Fruit fly (Drosophila melanogaster) whole organism, embryonic: ENCODE results near the gene CG31321.
A peak's percentile ranks its signal among the peaks of the same experiment; 100 is the strongest.

Experiments
- Antp ChIP-seq: fragments of 200-800 bp; sonication (Bioruptor generic); optimal IDR thresholded peaks from 3 replicates; lab custom pipeline; 2016; ENCODE audit warnings: missing biosample characterization, missing genetic modification characterization
- Asciz ChIP-seq: fragments of 200-800 bp; sonication (Bioruptor generic); optimal IDR thresholded peaks from 2 replicates; lab custom pipeline; 2017; ENCODE audit warnings: missing biosample characterization, mild to moderate bottlenecking, missing genetic modification characterization, missing genetic modification reagents
- CG10462 ChIP-seq: fragments of 200-800 bp; sonication (Bioruptor generic); optimal IDR thresholded peaks from 2 replicates; lab custom pipeline; 2016; ENCODE audit warnings: missing biosample characterization, missing genetic modification characterization
- CG10543 ChIP-seq: fragments of 200-800 bp; sonication (Bioruptor generic); optimal IDR thresholded peaks from 3 replicates; lab custom pipeline; 2017; ENCODE audit warnings: missing biosample characterization, mild to moderate bottlenecking, missing genetic modification characterization, moderate library complexity
- CG10654 ChIP-seq: fragments of 200-800 bp; sonication (Bioruptor generic); optimal IDR thresholded peaks from 2 replicates; lab custom pipeline; 2016; ENCODE audit warnings: missing biosample characterization, missing genetic modification characterization
- CG10959 ChIP-seq: fragments of 200-800 bp; sonication (Bioruptor generic); IDR thresholded peaks from 2 replicates; pipeline ENCODE4 v1.3.6; 2022; ENCODE audit warnings: missing biosample characterization, missing genetic modification characterization
- CG13424 ChIP-seq: fragments of 200-800 bp; sonication (Bioruptor generic); optimal IDR thresholded peaks from 2 replicates; lab custom pipeline; 2019; ENCODE audit warnings: missing biosample characterization, mild to moderate bottlenecking, missing genetic modification characterization, moderate library complexity
- CG13624 ChIP-seq: fragments of 200-800 bp; sonication (Bioruptor generic); optimal IDR thresholded peaks from 2 replicates; lab custom pipeline; 2016; ENCODE audit warnings: missing biosample characterization, missing genetic modification characterization
- CG2202 ChIP-seq: fragments of 200-800 bp; sonication (Bioruptor generic); optimal IDR thresholded peaks from 2 replicates; lab custom pipeline; 2018; ENCODE audit warnings: missing biosample characterization, mild to moderate bottlenecking, missing genetic modification characterization
- CG3065 ChIP-seq: fragments of 200-800 bp; sonication (Bioruptor generic); optimal IDR thresholded peaks from 2 replicates; lab custom pipeline; 2016; ENCODE audit warnings: missing biosample characterization, missing genetic modification characterization
- CG4282 ChIP-seq: fragments of 200-800 bp; sonication (Bioruptor generic); optimal IDR thresholded peaks from 2 replicates; lab custom pipeline; 2016; ENCODE audit warnings: missing biosample characterization, missing genetic modification characterization
- CG6689 ChIP-seq: fragments of 200-800 bp; sonication (Bioruptor generic); IDR thresholded peaks from 2 replicates; pipeline ENCODE4 v1.3.6; 2022; ENCODE audit warnings: missing biosample characterization, missing genetic modification characterization
- CG6765 ChIP-seq: fragments of 200-800 bp; sonication (Bioruptor generic); optimal IDR thresholded peaks from 3 replicates; lab custom pipeline; 2017; ENCODE audit warnings: missing biosample characterization, mild to moderate bottlenecking, missing genetic modification characterization
- CG7786 ChIP-seq: fragments of 200-800 bp; sonication (Bioruptor generic); optimal IDR thresholded peaks from 2 replicates; lab custom pipeline; 2016; ENCODE audit warnings: missing biosample characterization, missing genetic modification characterization
- CG8359 ChIP-seq: fragments of 200-800 bp; sonication (Bioruptor generic); optimal IDR thresholded peaks from 2 replicates; lab custom pipeline; 2017; ENCODE audit warnings: missing biosample characterization, mild to moderate bottlenecking, missing genetic modification characterization, borderline replicate concordance
- CG9609 ChIP-seq: fragments of 200-800 bp; sonication (Bioruptor generic); optimal IDR thresholded peaks from 3 replicates; lab custom pipeline; 2016; ENCODE audit warnings: missing biosample characterization, missing genetic modification characterization
- CG9727 ChIP-seq: fragments of 200-800 bp; sonication (Bioruptor generic); optimal IDR thresholded peaks from 3 replicates; lab custom pipeline; 2017; ENCODE audit warnings: missing biosample characterization, mild to moderate bottlenecking, missing genetic modification characterization
- CG9876 ChIP-seq: fragments of 200-800 bp; sonication (Bioruptor generic); optimal IDR thresholded peaks from 2 replicates; lab custom pipeline; 2016; ENCODE audit warnings: missing biosample characterization, missing genetic modification characterization
- CHES-1-like ChIP-seq: fragments of 200-800 bp; sonication (Bioruptor generic); optimal IDR thresholded peaks from 2 replicates; lab custom pipeline; 2016; ENCODE audit warnings: missing biosample characterization, missing genetic modification characterization
- CTCF ChIP-seq: fragments of 200-800 bp; sonication (Bioruptor generic); optimal IDR thresholded peaks from 2 replicates; lab custom pipeline; 2017; ENCODE audit warnings: missing biosample characterization, mild to moderate bottlenecking, missing genetic modification characterization, moderate library complexity
- CrebB ChIP-seq: fragments of 200-800 bp; sonication (Bioruptor generic); optimal IDR thresholded peaks from 3 replicates; lab custom pipeline; 2018; ENCODE audit warnings: missing biosample characterization, mild to moderate bottlenecking, missing genetic modification characterization
- Dip2 ChIP-seq: fragments of 200-800 bp; sonication (Bioruptor generic); IDR thresholded peaks from 2 replicates; pipeline ENCODE4 v1.3.6; 2022; ENCODE audit warnings: missing biosample characterization, missing genetic modification characterization
- Doc3 ChIP-seq: fragments of 200-800 bp; sonication (Bioruptor generic); IDR thresholded peaks from 3 replicates; pipeline ENCODE4 v1.3.6; 2022; ENCODE audit warnings: missing biosample characterization, missing genetic modification characterization; ENCODE audit not compliant: partially characterized antibody
- Fer3 ChIP-seq: fragments of 200-800 bp; sonication (Bioruptor generic); optimal IDR thresholded peaks from 2 replicates; lab custom pipeline; 2018; ENCODE audit warnings: missing biosample characterization, mild to moderate bottlenecking, missing genetic modification characterization, moderate library complexity
- HmgD ChIP-seq: fragments of 200-800 bp; sonication (Bioruptor generic); optimal IDR thresholded peaks from 3 replicates; lab custom pipeline; 2016; ENCODE audit warnings: missing biosample characterization, missing genetic modification characterization
- Lim3 ChIP-seq: fragments of 200-800 bp; sonication (Bioruptor generic); IDR thresholded peaks from 2 replicates; pipeline ENCODE4 v1.3.6; 2022; ENCODE audit warnings: missing biosample characterization, missing genetic modification characterization
- Med ChIP-seq: fragments of 200-800 bp; sonication (Bioruptor generic); peaks from one replicate; lab custom pipeline; 2016; ENCODE audit warnings: missing biosample characterization, missing genetic modification characterization, mild to moderate bottlenecking, inconsistent platforms, moderate library complexity
- Nf-YB ChIP-seq: fragments of 200-800 bp; sonication (Bioruptor generic); optimal IDR thresholded peaks from 3 replicates; lab custom pipeline; 2019; ENCODE audit warnings: missing biosample characterization, mild to moderate bottlenecking, missing genetic modification characterization, moderate library complexity
- Optix ChIP-seq: fragments of 200-800 bp; sonication (Bioruptor generic); IDR thresholded peaks from 3 replicates; pipeline ENCODE4 v1.3.6; 2022; ENCODE audit warnings: missing biosample characterization, missing genetic modification characterization
- Scr ChIP-seq: fragments of 200-800 bp; sonication (Bioruptor generic); IDR thresholded peaks from 2 replicates; pipeline ENCODE4 v1.3.6; 2022; ENCODE audit warnings: missing biosample characterization, missing genetic modification characterization; ENCODE audit not compliant: partially characterized antibody
- YL-1 ChIP-seq: fragments of 200-800 bp; sonication (Bioruptor generic); optimal IDR thresholded peaks from 3 replicates; lab custom pipeline; 2017; ENCODE audit warnings: missing biosample characterization, mild to moderate bottlenecking, missing genetic modification characterization
- ac ChIP-seq: fragments of 200-800 bp; sonication (Bioruptor generic); optimal IDR thresholded peaks from 3 replicates; lab custom pipeline; 2017; ENCODE audit warnings: missing biosample characterization, mild to moderate bottlenecking, missing genetic modification characterization
- corto ChIP-seq: fragments of 200-800 bp; sonication (Bioruptor generic); optimal IDR thresholded peaks from 2 replicates; lab custom pipeline; 2016; ENCODE audit warnings: missing biosample characterization, mild to moderate bottlenecking, missing genetic modification characterization, moderate library complexity
- dan ChIP-seq: fragments of 200-800 bp; sonication (Bioruptor generic); IDR thresholded peaks from 2 replicates; pipeline ENCODE4 v1.3.6; 2022; ENCODE audit warnings: missing biosample characterization, missing genetic modification characterization
- dmrt11E ChIP-seq: fragments of 200-800 bp; sonication (Bioruptor generic); optimal IDR thresholded peaks from 3 replicates; lab custom pipeline; 2018; ENCODE audit warnings: missing biosample characterization, mild to moderate bottlenecking, missing genetic modification characterization, moderate library complexity
- eyg ChIP-seq: fragments of 200-800 bp; sonication (Bioruptor generic); optimal IDR thresholded peaks from 3 replicates; lab custom pipeline; 2016; ENCODE audit warnings: missing biosample characterization, missing genetic modification characterization
- fd102C ChIP-seq: fragments of 200-800 bp; sonication (Bioruptor generic); optimal IDR thresholded peaks from 2 replicates; lab custom pipeline; 2018; ENCODE audit warnings: missing biosample characterization, mild to moderate bottlenecking, missing genetic modification characterization, moderate library complexity
- fd3F ChIP-seq: fragments of 200-800 bp; sonication (Bioruptor generic); optimal IDR thresholded peaks from 2 replicates; lab custom pipeline; 2018; ENCODE audit warnings: missing biosample characterization, mild to moderate bottlenecking, missing genetic modification characterization, moderate library complexity
- gcm ChIP-seq: fragments of 200-800 bp; sonication (Bioruptor generic); optimal IDR thresholded peaks from 2 replicates; lab custom pipeline; 2019; ENCODE audit warnings: missing biosample characterization, mild to moderate bottlenecking, missing genetic modification characterization, moderate library complexity
- gro ChIP-seq: fragments of 200-800 bp; sonication (Bioruptor generic); optimal IDR thresholded peaks from 2 replicates; lab custom pipeline; 2016; ENCODE audit warnings: missing biosample characterization, missing genetic modification characterization
- h ChIP-seq: fragments of >200 bp; optimal IDR thresholded peaks from 2 replicates; lab custom pipeline; 2017
- inv ChIP-seq: fragments of 200-800 bp; sonication (Bioruptor generic); IDR thresholded peaks from 2 replicates; pipeline ENCODE4 v1.3.6; 2022; ENCODE audit warnings: missing biosample characterization, missing genetic modification characterization; ENCODE audit not compliant: partially characterized antibody
- jigr1 ChIP-seq: fragments of 200-800 bp; sonication (Bioruptor generic); IDR thresholded peaks from 3 replicates; pipeline ENCODE4 v1.3.6; 2022; ENCODE audit warnings: missing biosample characterization, missing genetic modification characterization
- mam ChIP-seq: fragments of 200-800 bp; sonication (Bioruptor generic); optimal IDR thresholded peaks from 3 replicates; lab custom pipeline; 2016; ENCODE audit warnings: missing biosample characterization, missing genetic modification characterization
- shn ChIP-seq: fragments of 200-800 bp; sonication (Bioruptor generic); optimal IDR thresholded peaks from 3 replicates; lab custom pipeline; 2016; ENCODE audit warnings: missing biosample characterization, missing genetic modification characterization
- slbo ChIP-seq: fragments of 200-800 bp; sonication (Bioruptor generic); IDR thresholded peaks from 2 replicates; pipeline ENCODE4 v1.3.6; 2022; ENCODE audit warnings: missing biosample characterization, missing genetic modification characterization
- slou ChIP-seq: fragments of 200-800 bp; sonication (Bioruptor generic); optimal IDR thresholded peaks from 3 replicates; lab custom pipeline; 2016; ENCODE audit warnings: missing biosample characterization, missing genetic modification characterization
- sna ChIP-seq: fragments of 200-800 bp; sonication (Bioruptor generic); IDR thresholded peaks from 2 replicates; pipeline ENCODE4 v1.3.6; 2022; ENCODE audit warnings: missing biosample characterization, missing genetic modification characterization; ENCODE audit not compliant: partially characterized antibody
- sqz ChIP-seq: fragments of 200-800 bp; sonication (Bioruptor generic); optimal IDR thresholded peaks from 3 replicates; lab custom pipeline; 2018; ENCODE audit warnings: missing biosample characterization, mild to moderate bottlenecking, missing genetic modification characterization
- tin ChIP-seq: fragments of 200-800 bp; sonication (Bioruptor generic); optimal IDR thresholded peaks from 3 replicates; lab custom pipeline; 2016; ENCODE audit warnings: missing biosample characterization, missing genetic modification characterization
- unpg ChIP-seq: fragments of 200-800 bp; sonication (Bioruptor generic); optimal IDR thresholded peaks from 3 replicates; lab custom pipeline; 2018; ENCODE audit warnings: missing biosample characterization, mild to moderate bottlenecking, missing genetic modification characterization, moderate library complexity
- zen ChIP-seq: fragments of 200-800 bp; sonication (Bioruptor generic); optimal IDR thresholded peaks from 3 replicates; lab custom pipeline; 2018; ENCODE audit warnings: missing biosample characterization, mild to moderate bottlenecking, missing genetic modification characterization, moderate library complexity

CG31321 gene

DNA sequence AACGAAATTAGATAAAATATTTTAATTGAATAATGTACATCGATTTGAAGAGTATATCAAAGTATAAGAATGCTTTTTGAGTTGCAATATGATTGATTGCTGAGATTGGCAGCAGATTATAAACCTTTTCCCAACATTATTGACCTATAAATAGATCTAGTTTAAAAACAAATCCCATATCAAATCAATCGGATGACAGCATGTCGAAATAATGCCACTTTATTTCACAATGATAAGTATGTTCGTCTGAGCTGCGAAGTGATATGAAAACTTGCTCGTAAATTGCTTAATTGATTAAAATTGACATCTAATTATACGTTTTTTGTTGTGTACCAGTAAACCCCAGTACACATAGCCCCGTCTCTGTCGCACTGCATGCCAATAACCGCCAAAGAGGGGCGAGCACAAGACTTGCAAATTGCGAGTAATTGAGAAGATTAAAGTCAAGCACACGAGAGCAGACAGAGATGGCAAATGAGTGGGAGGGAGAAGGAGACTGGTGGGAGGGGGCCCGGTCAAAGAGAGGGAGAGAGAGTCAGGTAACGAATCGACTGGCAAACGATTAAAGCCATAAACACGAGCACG lies 27.0 kb upstream of the CG31321 start (continued):
- TF ChIP-seq CG13424 (tag; lab: Kevin White, UChicago), result peak; percentile 40
- TF ChIP-seq CG10462 (GFP tag; lab: Kevin White, UChicago), result peak; percentile 14
- TF ChIP-seq CG13624 (GFP tag; lab: Kevin White, UChicago), result peak; percentile 54
- peak; percentile 27 for TF ChIP-seq unpg (GFP tag; lab: Kevin White, UChicago)
- no peak for TF ChIP-seq sqz
- TF ChIP-seq CG10959, result no peak
- no peak for TF ChIP-seq Doc3
- TF ChIP-seq corto, result no peak
- peak; percentile 58 for TF ChIP-seq shn
- TF ChIP-seq h (lab: Kevin White, UChicago), result no peak
- TF ChIP-seq dan, result no peak
- no peak for TF ChIP-seq CTCF (GFP tag; lab: Kevin White, UChicago)
- no peak for TF ChIP-seq slbo (GFP tag; lab: Robert Waterston, UW)
- TF ChIP-seq CG6765 (GFP tag; lab: Kevin White, UChicago), result peak; percentile 25
- TF ChIP-seq CG10654 (GFP tag; lab: Kevin White, UChicago), result no peak
- TF ChIP-seq CG3065 (GFP tag; lab: Kevin White, UChicago), result no peak
- TF ChIP-seq Nf-YB (GFP tag; lab: Kevin White, UChicago), result no peak
- TF ChIP-seq CG9727 (GFP tag; lab: Kevin White, UChicago), result no peak
- no peak for TF ChIP-seq zen (tag; lab: Kevin White, UChicago)
- TF ChIP-seq CG4282 (GFP tag; lab: Kevin White, UChicago), result no peak
- peak; percentile 32 for TF ChIP-seq fd3F (GFP tag; lab: Kevin White, UChicago)
- no peak for TF ChIP-seq eyg
- TF ChIP-seq dmrt11E, result no peak
- TF ChIP-seq sna (GFP tag; lab: Robert Waterston, UW), result no peak
- no peak for TF ChIP-seq HmgD (GFP tag; lab: Kevin White, UChicago)
- no peak for TF ChIP-seq CG9609 (GFP tag; lab: Kevin White, UChicago)
- no peak for TF ChIP-seq Dip2
- no peak for TF ChIP-seq tin (GFP tag; lab: Kevin White, UChicago)
- no peak for TF ChIP-seq Scr (GFP tag; lab: Robert Waterston, UW)
- peak; percentile 23 for TF ChIP-seq Antp (GFP tag; lab: Kevin White, UChicago)
- no peak for TF ChIP-seq CG9876 (GFP tag; lab: Kevin White, UChicago)
- TF ChIP-seq Fer3 (tag; lab: Kevin White, UChicago), result peak; percentile 10
- TF ChIP-seq YL-1 (GFP tag; lab: Kevin White, UChicago), result no peak
- peak; percentile 70 for TF ChIP-seq mam (GFP tag; lab: Kevin White, UChicago)
- TF ChIP-seq Asciz (GFP tag; lab: Kevin White, UChicago), result no peak
- no peak for TF ChIP-seq CG8359 (GFP tag; lab: Kevin White, UChicago)
- peak; percentile 76 for TF ChIP-seq gro (GFP tag; lab: Kevin White, UChicago)
- no peak for TF ChIP-seq slou (GFP tag; lab: Kevin White, UChicago)
- TF ChIP-seq CrebB, result no peak
- no peak for TF ChIP-seq fd102C (GFP tag; lab: Kevin White, UChicago)
- TF ChIP-seq Med (GFP tag; lab: Kevin White, UChicago), result peak; percentile 80
- no peak for TF ChIP-seq CHES-1-like (GFP tag; lab: Kevin White, UChicago)
- TF ChIP-seq Lim3, result no peak
- TF ChIP-seq jigr1 (GFP tag; lab: Robert Waterston, UW), result no peak
- no peak for TF ChIP-seq CG10543 (GFP tag; lab: Kevin White, UChicago)
- no peak for TF ChIP-seq inv (GFP tag; lab: Robert Waterston, UW)
- no peak for TF ChIP-seq Optix (GFP tag; lab: Robert Waterston, UW)
- peak; percentile 52 for TF ChIP-seq CG7786 (GFP tag; lab: Kevin White, UChicago)
- no peak for TF ChIP-seq gcm (GFP tag; lab: Kevin White, UChicago)
- TF ChIP-seq CG2202 (tag; lab: Kevin White, UChicago), result no peak
- TF ChIP-seq ac (GFP tag; lab: Kevin White, UChicago), result no peak
- TF ChIP-seq CG6689 (GFP tag; lab: Robert Waterston, UW), result no peak
